Worm (Caenorhabditis elegans) whole organism, L2 larva: ENCODE data around the gene nos-3.

Experiments used
- ama-1 ChIP-seq: fragments of 150-350 bp; optimal IDR thresholded peaks from 2 replicates; lab custom pipeline; 2018; ENCODE audit warnings: inconsistent platforms
- dmd-4 ChIP-seq: sonication (generic microtip); optimal IDR thresholded peaks from 2 replicates; lab custom pipeline; 2017; ENCODE audit warnings: missing biosample characterization, missing genetic modification characterization
- egl-27 ChIP-seq: sonication (generic microtip); optimal IDR thresholded peaks from 3 replicates; lab custom pipeline; 2017; ENCODE audit warnings: missing biosample characterization, missing genetic modification reagents, missing genetic modification characterization
- gmeb-1 ChIP-seq: fragments of 150-350 bp; optimal IDR thresholded peaks from 2 replicates; lab custom pipeline; 2014; ENCODE audit warnings: missing biosample characterization, missing genetic modification characterization
- lin-39 ChIP-seq: fragments of 150-350 bp; optimal IDR thresholded peaks from 2 replicates; lab custom pipeline; 2014; ENCODE audit warnings: missing biosample characterization, missing genetic modification reagents, missing genetic modification characterization
- nhr-237 ChIP-seq: fragments of 150-350 bp; optimal IDR thresholded peaks from 2 replicates; lab custom pipeline; 2014; ENCODE audit warnings: missing biosample characterization, missing genetic modification characterization
- nhr-77 ChIP-seq: fragments of 150-350 bp; optimal IDR thresholded peaks from 2 replicates; lab custom pipeline; 2014; ENCODE audit warnings: missing biosample characterization, missing genetic modification characterization
- snpc-4 ChIP-seq: fragments of 150-350 bp; optimal IDR thresholded peaks from 2 replicates; lab custom pipeline; 2014; ENCODE audit warnings: missing biosample characterization, missing genetic modification characterization
- unc-62 ChIP-seq: fragments of 150-350 bp; optimal IDR thresholded peaks from 2 replicates; lab custom pipeline; 2014; ENCODE audit warnings: missing biosample characterization, missing genetic modification reagents, missing genetic modification characterization

- TF ChIP-seq gmeb-1 (tag; lab: Kevin White, UChicago) (no peak), unc-62 (GFP tag; lab: Kevin White, UChicago) (no peak), nhr-237 (tag; lab: Kevin White, UChicago) (no peak), snpc-4 (tag; lab: Kevin White, UChicago) (no peak), nhr-77 (tag; lab: Kevin White, UChicago) (no peak), ama-1 (lab: Kevin White, UChicago) (no peak), egl-27 (tag; lab: Kevin White, UChicago) (no peak), dmd-4 (tag; lab: Kevin White, UChicago) (no peak), lin-39 (tag; lab: Kevin White, UChicago) (no peak)
These were observed 6.2 kb downstream of the nos-3 start for ce11 chrII:9752278-9752677.
